Fruit fly (Drosophila melanogaster): ENCODE results near the gene jar.

jar gene

dm6 chr3R:24271071-24271470 lies at the start of gene jar (continued):
- TF ChIP-seq HLH3B (GFP tag; IDR thresholded peaks at IDR 0.05), result peak; percentile 9; the same call in 1 of the 2 replicates
- TF ChIP-seq CG11504 (tag; optimal IDR thresholded peaks at IDR 0.05), result peak; percentile 17
- TF ChIP-seq Scr (GFP tag; IDR thresholded peaks at IDR 0.05; ENCODE audit: partially characterized antibody), result peak; percentile 88
- TF ChIP-seq Xrp1 (GFP tag; IDR thresholded peaks at IDR 0.05), result peak; percentile 42; the same call in 1 of the 2 replicates
- TF ChIP-seq Ets65A (GFP tag), result peak; percentile 79
- TF ChIP-seq hth (optimal IDR thresholded peaks at IDR 0.05), result no peak
- TF ChIP-seq CG8924 (tag; optimal IDR thresholded peaks at IDR 0.05), result peak; percentile 39
- peak; percentile 42 for TF ChIP-seq Sry-β (GFP tag; optimal IDR thresholded peaks at IDR 0.05)
- TF ChIP-seq stc (GFP tag; IDR thresholded peaks at IDR 0.05), result peak; percentile 57
- peak; percentile 52 for TF ChIP-seq CG7928 (GFP tag; optimal IDR thresholded peaks at IDR 0.05)
- peak; percentile 99 for TF ChIP-seq Myb (GFP tag; optimal IDR thresholded peaks at IDR 0.05)
- TF ChIP-seq CG9437 (GFP tag; optimal IDR thresholded peaks at IDR 0.05), result no peak
- peak; percentile 73 for TF ChIP-seq HLH4C (GFP tag; IDR thresholded peaks at IDR 0.05; ENCODE audit: partially characterized antibody)
- TF ChIP-seq CG15073 (GFP tag; optimal IDR thresholded peaks at IDR 0.05), result no peak
- TF ChIP-seq Dref (GFP tag; IDR thresholded peaks at IDR 0.05), result peak; percentile 55
- TF ChIP-seq fd96Cb (tag; optimal IDR thresholded peaks at IDR 0.05), result no peak
- no peak; the same call in 1 of the 2 replicates for TF ChIP-seq ara (GFP tag; IDR thresholded peaks at IDR 0.05)
- peak; percentile 79; the same call in 2 of the 3 replicates for TF ChIP-seq CG34422 (GFP tag; IDR thresholded peaks at IDR 0.05)
- peak; percentile 45 for TF ChIP-seq nmo (GFP tag; optimal IDR thresholded peaks at IDR 0.05)
- peak; percentile 65 for TF ChIP-seq wek (GFP tag; optimal IDR thresholded peaks at IDR 0.05)
- TF ChIP-seq sqz (GFP tag; optimal IDR thresholded peaks at IDR 0.05), result peak; percentile 43
- peak; percentile 40; the same call in 1 of the 2 replicates for TF ChIP-seq Adf1 (GFP tag; IDR thresholded peaks at IDR 0.05)
- peak; percentile 66 for TF ChIP-seq CHES-1-like (GFP tag; optimal IDR thresholded peaks at IDR 0.05)
- no peak for TF ChIP-seq Gsc (GFP tag; IDR thresholded peaks at IDR 0.05)
- TF ChIP-seq tap (tag; optimal IDR thresholded peaks at IDR 0.05), result no peak
- TF ChIP-seq jigr1 (GFP tag; IDR thresholded peaks at IDR 0.05), result no peak
- TF ChIP-seq CG17829 (tag; optimal IDR thresholded peaks at IDR 0.05), result peak; percentile 61
- TF ChIP-seq BtbVII (GFP tag; optimal IDR thresholded peaks at IDR 0.05), result peak; percentile 45
- peak; percentile 61; the same call in 1 of the 3 replicates for TF ChIP-seq otp (GFP tag; IDR thresholded peaks at IDR 0.05)
- no peak for TF ChIP-seq CG43689 (GFP tag; IDR thresholded peaks at IDR 0.05)
- peak; percentile 53 for TF ChIP-seq Nf-YC (tag; optimal IDR thresholded peaks at IDR 0.05)
- TF ChIP-seq CG11560 (tag; IDR thresholded peaks at IDR 0.05), result no peak
- TF ChIP-seq disco-r (GFP tag; optimal IDR thresholded peaks at IDR 0.05), result no peak
- TF ChIP-seq dimm (GFP tag; IDR thresholded peaks at IDR 0.05), result no peak
- no peak for TF ChIP-seq Dip2 (GFP tag; IDR thresholded peaks at IDR 0.05)
- peak; percentile 11 for TF ChIP-seq CG7745 (tag; optimal IDR thresholded peaks at IDR 0.05)
- peak; percentile 28 for TF ChIP-seq pb (GFP tag; optimal IDR thresholded peaks at IDR 0.05)
- peak; percentile 25 for TF ChIP-seq HLHmδ (GFP tag; optimal IDR thresholded peaks at IDR 0.05)
- TF ChIP-seq Mrtf (GFP tag; IDR thresholded peaks at IDR 0.05), result no peak
- TF ChIP-seq fu2 (GFP tag; optimal IDR thresholded peaks at IDR 0.05), result peak; percentile 19
- TF ChIP-seq Hr3 (GFP tag; optimal IDR thresholded peaks at IDR 0.05), result no peak
- peak; percentile 83 for TF ChIP-seq CG2116 (GFP tag; optimal IDR thresholded peaks at IDR 0.05)
- peak; percentile 35 for TF ChIP-seq stwl (tag; optimal IDR thresholded peaks at IDR 0.05)
- peak; percentile 62 for TF ChIP-seq kni (GFP tag; optimal IDR thresholded peaks at IDR 0.05)
- no peak for TF ChIP-seq GATAe (GFP tag; conservative IDR thresholded peaks at IDR 0.05)
- TF ChIP-seq grn (GFP tag; optimal IDR thresholded peaks at IDR 0.05), result peak; percentile 71
- peak; percentile 41; the same call in 1 of the 2 replicates for TF ChIP-seq Oaz (GFP tag; IDR thresholded peaks at IDR 0.05)
- TF ChIP-seq Bdp1 (GFP tag; optimal IDR thresholded peaks at IDR 0.05), result peak; percentile 64
- peak; percentile 48 for TF ChIP-seq sd (tag; optimal IDR thresholded peaks at IDR 0.05)
- TF ChIP-seq lilli (GFP tag; optimal IDR thresholded peaks at IDR 0.05), result peak; percentile 12
- no peak for TF ChIP-seq Hsf (GFP tag; optimal IDR thresholded peaks at IDR 0.05)
- TF ChIP-seq CG11723 (GFP tag; optimal IDR thresholded peaks at IDR 0.05), result no peak

All from whole organism, embryonic.